Worm (Caenorhabditis elegans): ENCODE data around the gene F36H5.17.

F36H5.17 gene

ce11 chrII:1744183-1744582 lies 11.8 kb downstream of the F36H5.17 start, which contains the start of gene clec-19:
TSS of gene clec-19 (plus strand) at chrII:1744483.
- TF ChIP-seq unc-62 (GFP tag; optimal IDR thresholded peaks at IDR 0.05): no peak

ce11 chrII:1742535-1742934 lies 13.4 kb downstream of the F36H5.17 start, which contains the start of gene F36H5.12:
TSS of gene F36H5.12 (plus strand) at chrII:1742835.
- no peak for TF ChIP-seq unc-62 (GFP tag; optimal IDR thresholded peaks at IDR 0.05)

- no peak for TF ChIP-seq unc-62 (GFP tag; optimal IDR thresholded peaks at IDR 0.05)
These were observed 14.7 kb downstream of the F36H5.17 start, which contains the start of gene K07G6.1 for ce11 chrII:1741248-1741647. TSS of gene K07G6.1 (plus strand) at chrII:1741548.

ce11 chrII:1738844-1739243 lies 17.1 kb downstream of the F36H5.17 start, which contains the start of the genes irld-9 and irld-33:
TSS of gene irld-9 (minus strand) at chrII:1738944.
TSS of gene irld-33 (plus strand) at chrII:1739052.
- no peak for TF ChIP-seq unc-62 (GFP tag; optimal IDR thresholded peaks at IDR 0.05)

DNA sequence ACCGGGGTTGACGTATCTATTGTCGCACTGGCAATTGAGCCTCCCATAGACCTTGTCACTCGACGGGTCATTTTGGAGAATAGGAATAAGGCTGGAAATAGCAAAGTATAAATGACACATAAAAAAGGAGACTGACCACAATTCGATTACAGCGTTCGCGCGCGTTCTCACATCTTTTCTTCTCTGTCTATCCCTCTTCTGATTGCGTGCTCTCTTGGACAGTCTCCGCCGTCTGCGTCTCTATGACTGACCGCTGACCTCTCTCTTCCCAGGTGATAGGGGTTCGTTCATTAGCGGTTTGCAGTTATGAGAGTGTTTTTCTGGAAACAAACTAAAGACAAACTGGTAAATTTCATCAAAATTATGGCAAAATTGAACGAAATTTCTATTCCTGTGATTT lies 19.6 kb downstream of the F36H5.17 start, which contains the start of gene ceh-83:
TSS of gene ceh-83 (minus strand) at position 181 of the 400 bp plus-strand sequence.
- TF ChIP-seq unc-62 (GFP tag; optimal IDR thresholded peaks at IDR 0.05): no peak

DNA sequence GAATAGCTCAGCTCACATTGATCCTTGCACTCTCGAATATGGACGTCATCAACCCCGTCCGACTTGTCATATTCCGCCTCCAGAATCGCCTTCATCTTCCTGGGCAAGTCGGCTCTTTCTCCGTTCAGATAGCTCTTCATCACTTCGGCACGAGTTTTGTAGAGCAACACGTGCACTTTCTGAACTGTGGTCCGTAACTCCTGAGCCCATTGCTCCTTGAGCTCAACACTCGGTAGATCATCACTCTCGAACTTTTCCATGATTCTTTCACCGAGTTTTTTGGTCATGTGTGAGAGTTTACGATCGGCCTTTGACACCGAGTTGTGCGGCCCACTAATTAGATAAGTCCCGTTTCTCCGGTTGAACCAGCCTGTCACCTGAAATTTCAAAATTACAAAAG lies 20.8 kb downstream of the F36H5.17 start:
- no peak for TF ChIP-seq unc-62 (GFP tag; optimal IDR thresholded peaks at IDR 0.05)

ce11 chrII:1731932-1732331 lies 24.0 kb downstream of the F36H5.17 start, which contains the start of gene ceh-82:
TSS of gene ceh-82 (plus strand) at chrII:1732232.
- no peak for TF ChIP-seq unc-62 (GFP tag; optimal IDR thresholded peaks at IDR 0.05)

- no peak for TF ChIP-seq unc-62 (GFP tag; optimal IDR thresholded peaks at IDR 0.05)
These were observed 25.9 kb downstream of the F36H5.17 start, which contains the start of gene ceh-81 for ce11 chrII:1730103-1730502. TSS of gene ceh-81 (plus strand) at chrII:1730403.

- no peak for TF ChIP-seq unc-62 (GFP tag; optimal IDR thresholded peaks at IDR 0.05)
These were observed 27.7 kb downstream of the F36H5.17 start, which contains the start of gene btb-9 for ce11 chrII:1728253-1728652. TSS of gene btb-9 (plus strand) at chrII:1728506.

DNA sequence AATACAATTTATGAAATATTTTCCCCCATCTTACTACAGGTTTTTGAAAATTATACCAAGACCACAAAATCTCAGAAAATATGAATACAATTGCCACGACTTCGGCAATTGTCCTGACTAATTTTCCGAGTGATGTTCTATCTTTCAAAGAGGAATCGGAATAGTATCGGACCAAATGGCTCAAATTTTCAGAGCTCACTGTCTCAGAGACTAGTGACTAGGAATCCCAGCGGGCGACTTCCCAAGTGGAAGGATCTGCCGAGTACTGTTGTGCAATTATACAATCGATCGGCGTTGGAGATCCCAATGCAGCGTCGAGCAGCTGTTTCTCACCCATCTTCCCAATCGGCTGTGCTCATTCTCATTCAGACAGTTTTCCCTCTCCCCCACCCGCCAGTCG lies 30.2 kb downstream of the F36H5.17 start, which contains the start of gene F45C12.17:
TSS of gene F45C12.17 (plus strand) at position 377 of the 400 bp plus-strand sequence.
- no peak for TF ChIP-seq unc-62 (GFP tag; optimal IDR thresholded peaks at IDR 0.05)

DNA sequence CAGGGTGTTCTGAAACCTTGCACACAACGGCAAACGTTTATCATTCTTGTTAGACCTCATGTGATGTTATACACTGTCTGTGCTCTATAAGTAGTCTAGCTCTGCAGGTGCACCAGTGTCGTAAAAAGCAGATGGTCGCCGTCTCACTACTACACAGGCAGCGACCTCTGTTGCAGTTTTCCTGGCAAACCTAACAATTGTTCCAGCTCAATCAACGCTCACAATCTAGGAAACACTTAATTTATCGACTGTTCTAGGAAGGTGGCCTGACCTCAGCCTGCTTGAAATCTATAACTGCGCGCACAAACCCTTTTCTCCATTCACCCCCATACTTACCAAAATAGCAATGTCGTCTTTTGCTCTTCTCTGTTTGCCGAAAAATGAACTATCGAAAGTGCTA lies 31.7 kb downstream of the F36H5.17 start, which contains the start of gene fbxb-11:
TSS of gene fbxb-11 (plus strand) at position 301 of the 400 bp plus-strand sequence.
- no peak for TF ChIP-seq unc-62 (GFP tag; optimal IDR thresholded peaks at IDR 0.05)

DNA sequence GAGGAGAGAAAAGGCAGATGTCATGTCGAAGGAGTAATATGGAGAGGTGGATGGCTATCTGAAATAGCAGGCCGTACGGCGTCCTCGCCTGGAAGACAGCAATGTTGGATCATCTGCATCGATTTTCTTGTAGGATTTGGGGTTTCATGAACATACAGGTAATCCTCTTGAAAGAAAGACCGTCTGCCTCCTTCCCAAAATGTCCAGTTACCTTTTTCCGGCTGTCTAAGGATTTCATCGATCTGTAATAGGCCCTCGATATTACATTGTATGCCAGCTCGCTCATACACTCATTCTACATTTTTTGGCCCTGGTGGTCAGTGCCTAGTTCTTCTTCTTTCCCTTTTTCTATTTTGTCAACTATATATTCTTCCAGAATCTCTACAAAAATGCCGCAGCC lies 33.6 kb downstream of the F36H5.17 start, which contains the start of the genes fbxb-5 and btb-8:
TSS of gene fbxb-5 (minus strand) at position 101 of the 400 bp plus-strand sequence.
TSS of gene btb-8 (plus strand) at position 377 of the 400 bp plus-strand sequence.
- no peak for TF ChIP-seq unc-62 (GFP tag; optimal IDR thresholded peaks at IDR 0.05)

DNA sequence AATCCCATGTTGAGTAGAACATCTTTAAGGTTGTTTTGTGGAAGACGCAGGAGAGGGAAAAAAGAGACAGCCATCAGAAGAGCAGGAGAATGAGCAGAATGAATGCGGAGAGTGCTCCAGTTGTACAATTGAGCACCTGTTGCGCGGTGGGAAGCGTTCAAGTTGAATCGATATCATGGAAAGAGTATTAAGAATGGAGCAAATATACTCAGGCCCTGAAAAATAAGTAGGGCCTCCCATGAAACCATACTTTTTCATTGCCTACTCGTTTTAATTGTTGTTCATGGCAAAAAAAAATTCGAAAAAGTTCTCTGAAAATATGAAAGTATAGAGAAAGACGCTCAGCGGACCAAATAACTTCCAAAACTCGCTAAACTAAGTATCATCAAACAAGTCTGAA lies 36.8 kb downstream of the F36H5.17 start, which contains the start of gene fbxb-48:
TSS of gene fbxb-48 (minus strand) at position 101 of the 400 bp plus-strand sequence.
- no peak for TF ChIP-seq unc-62 (GFP tag; optimal IDR thresholded peaks at IDR 0.05)

DNA sequence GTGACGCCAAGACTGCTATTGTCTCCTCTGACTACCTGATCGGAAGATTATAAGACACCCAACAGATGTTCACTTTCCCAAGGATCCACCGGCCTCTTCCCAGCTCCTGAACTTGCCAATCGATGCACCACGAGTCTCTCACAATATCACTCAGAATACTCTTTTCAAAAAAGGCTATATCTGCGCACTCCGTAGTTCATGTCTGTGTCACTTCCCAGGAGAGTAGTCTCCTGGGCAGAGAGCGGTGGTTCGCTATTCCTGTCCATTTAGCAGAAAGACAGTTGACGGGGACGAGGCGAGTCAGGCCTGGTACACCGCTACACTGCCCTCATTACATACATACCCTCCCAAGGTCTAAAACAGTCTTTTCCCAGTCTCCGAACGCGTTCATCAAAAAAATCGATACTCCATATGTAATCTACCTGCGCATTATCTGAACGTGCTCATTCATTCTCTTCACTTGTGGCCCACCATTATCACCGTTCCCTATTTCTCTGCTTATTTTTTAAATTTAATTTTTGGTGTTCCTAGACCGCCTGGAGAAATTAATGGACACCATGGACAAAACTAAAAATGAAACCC lies 41.1 kb downstream of the F36H5.17 start, which contains the start of gene btb-6:
TSS of gene btb-6 (plus strand) at position 532 of the 582 bp plus-strand sequence.
- TF ChIP-seq unc-62 (GFP tag; optimal IDR thresholded peaks at IDR 0.05): no peak

DNA sequence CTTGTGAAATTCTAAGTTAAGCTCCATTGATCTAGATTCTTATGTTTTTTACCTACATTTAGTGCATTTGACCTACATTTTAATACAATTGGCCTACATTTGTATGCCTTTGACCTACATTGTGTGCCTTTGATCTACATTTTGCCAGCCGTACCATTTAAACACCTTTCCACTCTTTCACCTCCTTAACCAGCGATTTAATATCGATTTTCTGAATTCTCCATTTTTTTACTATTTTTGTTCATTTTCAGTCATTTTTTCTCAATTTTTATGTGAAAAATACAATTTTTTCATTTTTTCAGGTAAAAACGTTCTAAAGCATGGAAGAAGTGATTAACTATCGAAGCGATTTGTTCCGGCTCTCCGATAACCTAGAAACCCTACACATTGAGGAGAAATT lies 43.0 kb downstream of the F36H5.17 start, which contains the start of gene btb-7:
TSS of gene btb-7 (plus strand) at position 301 of the 400 bp plus-strand sequence.
- no peak for TF ChIP-seq unc-62 (GFP tag; optimal IDR thresholded peaks at IDR 0.05)

ce11 chrII:1709959-1710358 lies 46.0 kb downstream of the F36H5.17 start, which contains the start of gene fbxa-184:
TSS of gene fbxa-184 (plus strand) at chrII:1710259.
- TF ChIP-seq unc-62 (GFP tag; optimal IDR thresholded peaks at IDR 0.05): no peak
